Fruit fly (Drosophila melanogaster) whole organism, pupa: ENCODE results near the gene CG7884.

Source experiments
- CG10348 ChIP-seq: fragments of 200-800 bp; sonication (Bioruptor generic); IDR thresholded peaks from 2 replicates; pipeline ENCODE4 v1.3.6; 2022; ENCODE audit warnings: missing biosample characterization, missing genetic modification characterization
- CG14655 ChIP-seq: fragments of 200-800 bp; sonication (Bioruptor generic); optimal IDR thresholded peaks from 3 replicates; lab custom pipeline; 2017; ENCODE audit warnings: mild to moderate bottlenecking, missing biosample characterization, missing genetic modification reagents, missing genetic modification characterization
- CG17806 ChIP-seq: fragments of 200-800 bp; sonication (Bioruptor generic); optimal IDR thresholded peaks from 2 replicates; lab custom pipeline; 2018; ENCODE audit warnings: missing biosample characterization, mild to moderate bottlenecking, missing genetic modification characterization, moderate library complexity
- CG4496 ChIP-seq: fragments of 200-800 bp; sonication (Bioruptor generic); IDR thresholded peaks from 3 replicates; pipeline ENCODE4 v1.3.6; 2022; ENCODE audit warnings: missing biosample characterization, missing genetic modification characterization
- CG9948 ChIP-seq: fragments of 200-800 bp; sonication (Bioruptor generic); optimal IDR thresholded peaks from 2 replicates; lab custom pipeline; 2018; ENCODE audit warnings: missing biosample characterization, mild to moderate bottlenecking, missing genetic modification characterization, moderate library complexity
- D1 ChIP-seq: fragments of 200-800 bp; sonication (Bioruptor generic); optimal IDR thresholded peaks from 2 replicates; lab custom pipeline; 2018; ENCODE audit warnings: missing biosample characterization, mild to moderate bottlenecking, missing genetic modification characterization, moderate library complexity
- EcR ChIP-seq: fragments of 200-800 bp; sonication (Bioruptor generic); optimal IDR thresholded peaks from 3 replicates; lab custom pipeline; 2019; ENCODE audit warnings: missing biosample characterization, missing genetic modification characterization, mild to moderate bottlenecking, moderate library complexity, missing genetic modification reagents
- Pif1B ChIP-seq: fragments of 200-800 bp; sonication (Bioruptor generic); optimal IDR thresholded peaks from 3 replicates; lab custom pipeline; 2016; ENCODE audit warnings: missing biosample characterization, missing genetic modification characterization
- fd96Ca ChIP-seq: fragments of 200-800 bp; sonication (Bioruptor generic); IDR thresholded peaks from 3 replicates; pipeline ENCODE4 v1.3.6; 2022; ENCODE audit warnings: missing biosample characterization, missing genetic modification characterization

dm6 chrX:19278395-19278794, 58.0 kb downstream of the CG7884 start:
- no peak for TF ChIP-seq fd96Ca (GFP tag; lab: Robert Waterston, UW)
- TF ChIP-seq EcR (GFP tag; lab: Kevin White, UChicago), result no peak
- no peak for TF ChIP-seq CG10348 (GFP tag; lab: Robert Waterston, UW)
- TF ChIP-seq Pif1B (GFP tag; lab: Kevin White, UChicago), result no peak
- TF ChIP-seq D1 (tag; lab: Kevin White, UChicago), result no peak
- no peak for TF ChIP-seq CG17806 (tag; lab: Kevin White, UChicago)
- TF ChIP-seq CG4496 (GFP tag; lab: Robert Waterston, UW), result no peak
- TF ChIP-seq CG14655 (GFP tag; lab: Kevin White, UChicago), result no peak
- no peak for TF ChIP-seq CG9948 (tag; lab: Kevin White, UChicago)
